Worm (Caenorhabditis elegans) whole organism, L2 larva: ENCODE measurements around the gene gtbp-1.

ENCODE experiments used
- C34F6.9 ChIP-seq: fragments of 150-350 bp; optimal IDR thresholded peaks from 2 replicates; lab custom pipeline; 2014; ENCODE audit warnings: missing biosample characterization, missing genetic modification characterization
- F13H6.1 ChIP-seq: sonication (generic microtip); optimal IDR thresholded peaks from 2 replicates; lab custom pipeline; 2016; ENCODE audit warnings: missing genetic modification characterization, missing compliant biosample characterization
- ZK546.5 ChIP-seq: sonication (generic microtip); optimal IDR thresholded peaks from 2 replicates; lab custom pipeline; 2017; ENCODE audit warnings: missing biosample characterization, missing genetic modification characterization
- crh-2 ChIP-seq: sonication (generic microtip); optimal IDR thresholded peaks from 2 replicates; lab custom pipeline; 2017; ENCODE audit warnings: missing biosample characterization, missing genetic modification characterization
- dmd-4 ChIP-seq: sonication (generic microtip); optimal IDR thresholded peaks from 2 replicates; lab custom pipeline; 2017; ENCODE audit warnings: missing biosample characterization, missing genetic modification characterization
- egl-27 ChIP-seq: sonication (generic microtip); optimal IDR thresholded peaks from 3 replicates; lab custom pipeline; 2017; ENCODE audit warnings: missing biosample characterization, missing genetic modification reagents, missing genetic modification characterization
- elt-1 ChIP-seq: fragments of 150-350 bp; optimal IDR thresholded peaks from 2 replicates; lab custom pipeline; 2014; ENCODE audit warnings: missing biosample characterization, missing genetic modification characterization
- elt-3 ChIP-seq: sonication (generic microtip); optimal IDR thresholded peaks from 2 replicates; lab custom pipeline; 2017; ENCODE audit warnings: missing biosample characterization, missing genetic modification characterization
- gmeb-1 ChIP-seq: fragments of 150-350 bp; optimal IDR thresholded peaks from 2 replicates; lab custom pipeline; 2014; ENCODE audit warnings: missing biosample characterization, missing genetic modification characterization
- lin-13 ChIP-seq: fragments of 150-350 bp; optimal IDR thresholded peaks from 2 replicates; lab custom pipeline; 2014; ENCODE audit warnings: missing biosample characterization, missing genetic modification reagents, missing genetic modification characterization
- lin-39 ChIP-seq: fragments of 150-350 bp; optimal IDR thresholded peaks from 2 replicates; lab custom pipeline; 2014; ENCODE audit warnings: missing biosample characterization, missing genetic modification reagents, missing genetic modification characterization
- lsy-2 ChIP-seq, 2 experiments: fragments of 150-350 bp in 1 of 2; sonication (generic microtip) in 1 of 2; optimal IDR thresholded peaks; 2 replicates each; lab custom pipeline; 2014 to 2017; ENCODE audit warnings: missing biosample characterization in 2 of 2, missing genetic modification characterization in 2 of 2
- mab-5 ChIP-seq: fragments of 150-350 bp; optimal IDR thresholded peaks from 2 replicates; lab custom pipeline; 2014; ENCODE audit warnings: missing biosample characterization, missing genetic modification characterization
- mbf-1 ChIP-seq: sonication (generic microtip); optimal IDR thresholded peaks from 2 replicates; lab custom pipeline; 2017; ENCODE audit warnings: missing biosample characterization, missing genetic modification characterization
- nhr-10 ChIP-seq: sonication (generic microtip); optimal IDR thresholded peaks from 2 replicates; lab custom pipeline; 2017; ENCODE audit warnings: missing biosample characterization, missing genetic modification characterization
- nhr-11 ChIP-seq: fragments of 150-350 bp; optimal IDR thresholded peaks from 2 replicates; lab custom pipeline; 2014; ENCODE audit warnings: missing biosample characterization, missing genetic modification characterization
- nhr-12 ChIP-seq: fragments of 150-350 bp; optimal IDR thresholded peaks from 2 replicates; lab custom pipeline; 2014; ENCODE audit warnings: missing biosample characterization, missing genetic modification characterization
- nhr-21 ChIP-seq: fragments of 150-350 bp; optimal IDR thresholded peaks from 2 replicates; lab custom pipeline; 2014; ENCODE audit warnings: missing biosample characterization, missing genetic modification characterization
- nhr-23 ChIP-seq: fragments of 150-350 bp; optimal IDR thresholded peaks from 2 replicates; lab custom pipeline; 2014; ENCODE audit warnings: missing biosample characterization, missing genetic modification reagents, missing genetic modification characterization
- nhr-25 ChIP-seq: fragments of 150-350 bp; sonication (generic microtip); optimal IDR thresholded peaks from 3 replicates; lab custom pipeline; 2014; ENCODE audit warnings: missing biosample characterization, missing genetic modification characterization
- peb-1 ChIP-seq: fragments of 150-350 bp; optimal IDR thresholded peaks from 2 replicates; lab custom pipeline; 2014; ENCODE audit warnings: missing biosample characterization, missing genetic modification characterization
- sem-4 ChIP-seq: fragments of 150-350 bp; optimal IDR thresholded peaks from 2 replicates; lab custom pipeline; 2014; ENCODE audit warnings: missing biosample characterization, missing genetic modification reagents, missing genetic modification characterization
- skn-1 ChIP-seq: sonication (generic microtip); optimal IDR thresholded peaks from 2 replicates; lab custom pipeline; 2017; ENCODE audit warnings: missing biosample characterization, missing genetic modification characterization
- sma-9 ChIP-seq, 2 experiments: fragments of 150-350 bp in 1 of 2; sonication (generic microtip) in 1 of 2; optimal IDR thresholded peaks; 2 replicates each; lab custom pipeline; 2014 to 2016; ENCODE audit warnings: missing genetic modification characterization in 2 of 2, mild to moderate bottlenecking in 1 of 2, missing biosample characterization in 1 of 2, missing compliant biosample characterization in 1 of 2, missing genetic modification reagents in 1 of 2, moderate library complexity in 1 of 2
- unc-55 ChIP-seq: fragments of 150-350 bp; sonication (generic microtip); optimal IDR thresholded peaks from 3 replicates; lab custom pipeline; 2014; ENCODE audit warnings: missing biosample characterization, missing genetic modification reagents, missing genetic modification characterization
- unc-62 ChIP-seq: fragments of 150-350 bp; optimal IDR thresholded peaks from 2 replicates; lab custom pipeline; 2014; ENCODE audit warnings: missing biosample characterization, missing genetic modification reagents, missing genetic modification characterization
- zag-1 ChIP-seq: fragments of 150-350 bp; optimal IDR thresholded peaks from 2 replicates; lab custom pipeline; 2014; ENCODE audit warnings: missing biosample characterization, missing genetic modification characterization
- ztf-4 ChIP-seq: fragments of 150-350 bp; optimal IDR thresholded peaks from 2 replicates; lab custom pipeline; 2014; ENCODE audit warnings: missing biosample characterization, missing genetic modification characterization

The gtbp-1 gene

ce11 chrIV:10174932-10175732 lies 46.4 kb upstream of the gtbp-1 start:
- TF ChIP-seq C34F6.9 (tag; lab: Kevin White, UChicago) (peak; percentile 15), sem-4 (tag; lab: Kevin White, UChicago) (peak; percentile 12), peb-1 (tag; lab: Kevin White, UChicago) (peak; percentile 42), lsy-2 (tag; optimal IDR thresholded peaks at IDR 0.05; lab: Kevin White, UChicago) (peak in 1 of 2 experiments; percentile 16), ztf-4 (tag; lab: Kevin White, UChicago) (no peak), F13H6.1 (tag; lab: Kevin White, UChicago) (peak; percentile 4)

- TF ChIP-seq lsy-2 (tag; optimal IDR thresholded peaks at IDR 0.05; lab: Kevin White, UChicago), result no peak
- peak; percentile 39 for TF ChIP-seq mab-5 (tag; lab: Kevin White, UChicago)
Measured at ce11 chrIV:10174328-10174727, 45.6 kb upstream of the gtbp-1 start, which contains the start of gene pxf-1. pxf-1 (minus strand) TSS chrIV:10174341.

DNA sequence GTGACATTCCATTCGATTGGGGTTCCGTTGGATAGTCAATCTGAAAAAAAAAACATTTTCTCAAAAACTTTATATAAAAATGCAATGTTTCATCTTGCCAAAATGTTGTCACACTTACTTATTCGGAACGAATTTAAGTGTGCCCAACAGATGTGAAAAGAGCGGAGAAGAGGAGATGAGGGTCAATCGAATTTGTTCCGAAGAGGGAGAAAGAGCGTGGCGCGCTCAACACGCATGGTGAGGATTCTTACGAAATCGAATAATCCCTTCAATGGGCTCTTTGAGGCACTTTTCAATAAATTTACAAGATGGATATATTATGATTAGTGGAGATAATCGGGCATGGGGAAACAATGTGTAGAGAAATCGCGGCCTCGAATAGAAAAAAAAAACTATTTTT lies 42.1 kb upstream of the gtbp-1 start:
- TF ChIP-seq nhr-23 (tag; lab: Kevin White, UChicago) (no peak), zag-1 (tag; lab: Kevin White, UChicago) (peak; percentile 34)

DNA sequence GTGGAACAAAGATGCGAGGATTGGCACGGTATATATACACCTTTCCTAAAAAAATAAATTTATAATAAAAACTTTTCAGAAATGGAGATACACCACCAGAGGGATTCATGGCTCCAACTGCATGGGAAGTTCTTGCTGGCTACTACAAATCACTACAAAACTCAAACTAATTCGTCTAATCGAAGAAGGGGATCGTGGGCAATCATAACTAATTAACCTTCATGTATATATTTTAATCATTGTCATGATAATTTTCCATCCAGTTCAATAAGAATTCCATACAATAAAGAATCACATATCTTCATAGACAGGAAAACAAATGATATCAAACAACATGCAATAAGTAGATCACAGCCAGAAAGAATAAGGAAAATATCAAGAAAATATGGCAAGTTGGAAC lies 35.3 kb upstream of the gtbp-1 start:
- TF ChIP-seq dmd-4 (tag; lab: Kevin White, UChicago) (no peak), unc-55 (GFP tag; lab: Kevin White, UChicago) (no peak), nhr-12 (tag; lab: Kevin White, UChicago) (no peak)
- TF ChIP-seq, all 48 proteins: peak for 0

DNA sequence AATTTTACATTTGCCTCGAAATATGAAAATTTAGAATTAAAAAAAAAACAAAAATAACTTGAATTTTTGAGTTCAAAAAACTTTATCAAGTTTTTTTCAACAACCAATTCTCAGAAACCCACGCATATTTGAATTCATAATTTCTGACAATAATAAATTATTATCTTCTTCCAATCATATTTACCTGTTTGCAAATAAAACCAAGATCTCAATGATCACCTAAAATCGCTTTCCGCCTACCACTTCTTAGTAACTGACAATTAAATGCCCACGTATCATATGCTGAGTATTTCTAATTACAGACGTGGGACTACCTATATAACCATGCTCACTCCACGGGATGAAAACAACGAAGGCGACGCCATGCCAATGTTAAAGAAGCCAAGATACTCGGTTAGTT lies 33.0 kb upstream of the gtbp-1 start, which contains the start of gene pps-1:
TSS of gene pps-1 (plus strand) at position 301 of the 400 bp plus-strand sequence.
- TF ChIP-seq ZK546.5 (tag; lab: Kevin White, UChicago) (no peak), sma-9 (GFP tag; optimal IDR thresholded peaks at IDR 0.05; lab: Kevin White, UChicago) (no peak), sma-9 (tag; optimal IDR thresholded peaks at IDR 0.05; lab: Kevin White, UChicago) (no peak), unc-62 (no peak), lin-13 (GFP tag; lab: Kevin White, UChicago) (no peak), nhr-12 (tag; lab: Kevin White, UChicago) (no peak), elt-1 (tag; lab: Kevin White, UChicago) (no peak), skn-1 (no peak), zag-1 (tag; lab: Kevin White, UChicago) (no peak), C34F6.9 (tag; lab: Kevin White, UChicago) (no peak)

ce11 chrIV:10157489-10158088 lies 28.8 kb upstream of the gtbp-1 start, which contains the start of gene ttr-53:
ttr-53 (plus strand) TSS chrIV:10158038.
- TF ChIP-seq skn-1 (no peak), nhr-12 (tag; lab: Kevin White, UChicago) (no peak), nhr-21 (tag; lab: Kevin White, UChicago) (no peak), egl-27 (no peak), nhr-25 (tag; lab: Kevin White, UChicago) (no peak), gmeb-1 (no peak), nhr-23 (tag; lab: Kevin White, UChicago) (no peak), lin-39 (no peak), mab-5 (tag; lab: Kevin White, UChicago) (no peak), nhr-11 (tag; lab: Kevin White, UChicago) (no peak), elt-1 (tag; lab: Kevin White, UChicago) (no peak), crh-2 (tag; lab: Kevin White, UChicago) (no peak), nhr-10 (no peak), mbf-1 (tag; lab: Kevin White, UChicago) (no peak), elt-3 (tag; lab: Kevin White, UChicago) (no peak), C34F6.9 (tag; lab: Kevin White, UChicago) (no peak), peb-1 (tag; lab: Kevin White, UChicago) (no peak)
